Fruit fly (Drosophila melanogaster) whole organism, embryonic: ENCODE data around the gene CG1575.

ENCODE experiments used
- Ada2b ChIP-seq: fragments of 200-800 bp; sonication (Bioruptor generic); IDR thresholded peaks from 2 replicates; pipeline ENCODE4 v1.3.6; 2022; ENCODE audit warnings: missing biosample characterization, missing genetic modification characterization
- Antp ChIP-seq: fragments of 200-800 bp; sonication (Bioruptor generic); optimal IDR thresholded peaks from 3 replicates; lab custom pipeline; 2016; ENCODE audit warnings: missing biosample characterization, missing genetic modification characterization
- Atf3 ChIP-seq: fragments of 200-800 bp; sonication (Bioruptor generic); optimal IDR thresholded peaks from 3 replicates; lab custom pipeline; 2016; ENCODE audit warnings: missing biosample characterization, missing genetic modification characterization
- CG1024 ChIP-seq: fragments of 200-800 bp; sonication (Bioruptor generic); IDR thresholded peaks from 2 replicates; pipeline ENCODE4 v1.3.6; 2022; ENCODE audit warnings: missing biosample characterization, missing genetic modification characterization
- CG10462 ChIP-seq: fragments of 200-800 bp; sonication (Bioruptor generic); optimal IDR thresholded peaks from 2 replicates; lab custom pipeline; 2016; ENCODE audit warnings: missing biosample characterization, missing genetic modification characterization
- CG11398 ChIP-seq: fragments of 200-800 bp; sonication (Bioruptor generic); optimal IDR thresholded peaks from 2 replicates; lab custom pipeline; 2016; ENCODE audit warnings: missing biosample characterization, missing genetic modification characterization
- CG12744 ChIP-seq: fragments of 200-800 bp; sonication (Bioruptor generic); optimal IDR thresholded peaks from 2 replicates; lab custom pipeline; 2016; ENCODE audit warnings: missing biosample characterization, missing genetic modification characterization
- CG14441 ChIP-seq: fragments of 200-800 bp; sonication (Bioruptor generic); IDR thresholded peaks from 2 replicates; pipeline ENCODE4 v1.3.6; 2022; ENCODE audit warnings: missing biosample characterization, missing genetic modification characterization
- CG14667 ChIP-seq: fragments of 200-800 bp; sonication (Bioruptor generic); IDR thresholded peaks from 2 replicates; pipeline ENCODE4 v1.3.6; 2022; ENCODE audit warnings: missing biosample characterization, missing genetic modification characterization
- CG15514 ChIP-seq: fragments of 200-800 bp; sonication (Bioruptor generic); optimal IDR thresholded peaks from 3 replicates; lab custom pipeline; 2017; ENCODE audit warnings: missing biosample characterization, missing genetic modification characterization, mild to moderate bottlenecking, moderate library complexity, missing genetic modification reagents
- CG16815 ChIP-seq: fragments of 200-800 bp; sonication (Bioruptor generic); optimal IDR thresholded peaks from 3 replicates; lab custom pipeline; 2017; ENCODE audit warnings: missing biosample characterization, mild to moderate bottlenecking, missing genetic modification characterization
- CG17568 ChIP-seq: fragments of 200-800 bp; sonication (Bioruptor generic); optimal IDR thresholded peaks from 2 replicates; lab custom pipeline; 2018; ENCODE audit warnings: missing biosample characterization, mild to moderate bottlenecking, missing genetic modification characterization, moderate library complexity
- CG2202 ChIP-seq: fragments of 200-800 bp; sonication (Bioruptor generic); optimal IDR thresholded peaks from 2 replicates; lab custom pipeline; 2018; ENCODE audit warnings: missing biosample characterization, mild to moderate bottlenecking, missing genetic modification characterization
- CG2875 ChIP-seq: fragments of 200-800 bp; sonication (Bioruptor generic); optimal IDR thresholded peaks from 2 replicates; lab custom pipeline; 2017; ENCODE audit warnings: missing biosample characterization, mild to moderate bottlenecking, missing genetic modification characterization, missing genetic modification reagents
- CG33557 ChIP-seq: fragments of 200-800 bp; sonication (Bioruptor generic); optimal IDR thresholded peaks from 2 replicates; lab custom pipeline; 2019; ENCODE audit warnings: missing biosample characterization, mild to moderate bottlenecking, missing genetic modification characterization, moderate library complexity
- CG3407 ChIP-seq: fragments of 200-800 bp; sonication (Bioruptor generic); optimal IDR thresholded peaks from 2 replicates; lab custom pipeline; 2018; ENCODE audit warnings: missing biosample characterization, mild to moderate bottlenecking, missing genetic modification characterization
- CG3847 ChIP-seq: fragments of 200-800 bp; sonication (Bioruptor generic); IDR thresholded peaks from 2 replicates; pipeline ENCODE4 v1.3.6; 2022; ENCODE audit warnings: missing biosample characterization, missing genetic modification characterization
- CG4617 ChIP-seq: fragments of 200-800 bp; sonication (Bioruptor generic); optimal IDR thresholded peaks from 3 replicates; lab custom pipeline; 2016; ENCODE audit warnings: missing biosample characterization, missing genetic modification characterization, borderline replicate concordance
- CG6791 ChIP-seq: fragments of 200-800 bp; sonication (Bioruptor generic); IDR thresholded peaks from 3 replicates; pipeline ENCODE4 v1.3.6; 2022; ENCODE audit warnings: missing biosample characterization, missing genetic modification characterization; ENCODE audit not compliant: partially characterized antibody
- CG7357 ChIP-seq: fragments of 200-800 bp; sonication (Bioruptor generic); IDR thresholded peaks from 3 replicates; pipeline ENCODE4 v1.3.6; 2022; ENCODE audit warnings: missing biosample characterization, missing genetic modification characterization
- CG7963 ChIP-seq: fragments of 200-800 bp; sonication (Bioruptor generic); IDR thresholded peaks from 3 replicates; pipeline ENCODE4 v1.3.6; 2022; ENCODE audit warnings: missing biosample characterization, missing genetic modification characterization; ENCODE audit not compliant: partially characterized antibody
- CG7987 ChIP-seq: fragments of 200-800 bp; sonication (Bioruptor generic); optimal IDR thresholded peaks from 2 replicates; lab custom pipeline; 2018; ENCODE audit warnings: missing biosample characterization, mild to moderate bottlenecking, missing genetic modification characterization, moderate library complexity
- CG9817 ChIP-seq: fragments of 200-800 bp; sonication (Bioruptor generic); optimal IDR thresholded peaks from 2 replicates; lab custom pipeline; 2018; ENCODE audit warnings: missing biosample characterization, mild to moderate bottlenecking, missing genetic modification characterization, moderate library complexity
- Dref ChIP-seq: fragments of 200-800 bp; sonication (Bioruptor generic); IDR thresholded peaks from 2 replicates; pipeline ENCODE4 v1.3.6; 2022; ENCODE audit warnings: missing biosample characterization, missing genetic modification characterization
- ERR ChIP-seq: fragments of 200-800 bp; sonication (Bioruptor generic); optimal IDR thresholded peaks from 2 replicates; lab custom pipeline; 2016; ENCODE audit warnings: missing biosample characterization, missing genetic modification characterization
- Fer3 ChIP-seq: fragments of 200-800 bp; sonication (Bioruptor generic); optimal IDR thresholded peaks from 2 replicates; lab custom pipeline; 2018; ENCODE audit warnings: missing biosample characterization, mild to moderate bottlenecking, missing genetic modification characterization, moderate library complexity
- Mes4 ChIP-seq: fragments of 200-800 bp; sonication (Bioruptor generic); optimal IDR thresholded peaks from 2 replicates; lab custom pipeline; 2016; ENCODE audit warnings: missing biosample characterization, missing genetic modification characterization
- NC2α ChIP-seq: fragments of 200-800 bp; sonication (Bioruptor generic); optimal IDR thresholded peaks from 2 replicates; lab custom pipeline; 2016; ENCODE audit warnings: missing biosample characterization, missing genetic modification characterization
- NFAT ChIP-seq: fragments of 200-800 bp; sonication (Bioruptor generic); IDR thresholded peaks from 2 replicates; pipeline ENCODE4 v1.3.6; 2022; ENCODE audit warnings: missing biosample characterization, missing genetic modification characterization
- Pdp1 ChIP-seq, 2 experiments: fragments of 200-800 bp; sonication (Bioruptor generic); optimal IDR thresholded peaks; 3 replicates each; lab custom pipeline; 2016; ENCODE audit warnings: missing biosample characterization in 2 of 2, missing genetic modification characterization in 2 of 2, mild to moderate bottlenecking in 1 of 2, moderate library complexity in 1 of 2
- Side ChIP-seq: fragments of 200-800 bp; sonication (Bioruptor generic); optimal IDR thresholded peaks from 2 replicates; lab custom pipeline; 2016; ENCODE audit warnings: missing biosample characterization, missing genetic modification characterization
- Spps ChIP-seq: fragments of 200-800 bp; sonication (Bioruptor generic); optimal IDR thresholded peaks from 2 replicates; lab custom pipeline; 2018; ENCODE audit warnings: missing biosample characterization, mild to moderate bottlenecking, missing genetic modification characterization
- Sry-β ChIP-seq: fragments of 200-800 bp; sonication (Bioruptor generic); optimal IDR thresholded peaks from 2 replicates; lab custom pipeline; 2018; ENCODE audit warnings: missing biosample characterization, mild to moderate bottlenecking, missing genetic modification characterization, moderate library complexity
- Xrp1 ChIP-seq: fragments of 200-800 bp; sonication (Bioruptor generic); IDR thresholded peaks from 2 replicates; pipeline ENCODE4 v1.3.6; 2022; ENCODE audit warnings: missing biosample characterization, missing genetic modification characterization
- ac ChIP-seq: fragments of 200-800 bp; sonication (Bioruptor generic); optimal IDR thresholded peaks from 3 replicates; lab custom pipeline; 2017; ENCODE audit warnings: missing biosample characterization, mild to moderate bottlenecking, missing genetic modification characterization
- aop ChIP-seq: fragments of 200-800 bp; sonication (Bioruptor generic); IDR thresholded peaks from 2 replicates; pipeline ENCODE4 v1.3.6; 2022; ENCODE audit warnings: missing biosample characterization, missing genetic modification characterization
- cas ChIP-seq: fragments of 200-800 bp; sonication (Bioruptor generic); IDR thresholded peaks from 2 replicates; pipeline ENCODE4 v1.3.6; 2022; ENCODE audit warnings: missing biosample characterization, missing genetic modification characterization
- croc ChIP-seq: fragments of 200-800 bp; sonication (Bioruptor generic); conservative IDR thresholded peaks from 3 replicates; pipeline ENCODE4 v1.3.6; 2022; ENCODE audit warnings: missing biosample characterization, missing genetic modification characterization
- dimm ChIP-seq: fragments of 200-800 bp; sonication (Bioruptor generic); IDR thresholded peaks from 2 replicates; pipeline ENCODE4 v1.3.6; 2022; ENCODE audit warnings: missing biosample characterization, missing genetic modification characterization
- fd96Cb ChIP-seq: fragments of 200-800 bp; sonication (Bioruptor generic); optimal IDR thresholded peaks from 2 replicates; lab custom pipeline; 2018; ENCODE audit warnings: missing biosample characterization, mild to moderate bottlenecking, missing genetic modification characterization, moderate library complexity
- ham ChIP-seq: fragments of 200-800 bp; sonication (Bioruptor generic); IDR thresholded peaks from 2 replicates; pipeline ENCODE4 v1.3.6; 2022; ENCODE audit warnings: missing biosample characterization, missing genetic modification characterization
- jumu ChIP-seq: fragments of 200-800 bp; sonication (Bioruptor generic); optimal IDR thresholded peaks from 3 replicates; lab custom pipeline; 2016; ENCODE audit warnings: missing biosample characterization, missing genetic modification characterization
- mld ChIP-seq: fragments of 200-800 bp; sonication (Bioruptor generic); IDR thresholded peaks from 3 replicates; pipeline ENCODE4 v1.3.6; 2022; ENCODE audit warnings: missing biosample characterization, missing genetic modification characterization; ENCODE audit not compliant: partially characterized antibody
- nau ChIP-seq: fragments of 200-800 bp; sonication (Bioruptor generic); optimal IDR thresholded peaks from 3 replicates; lab custom pipeline; 2017; ENCODE audit warnings: missing biosample characterization, mild to moderate bottlenecking, missing genetic modification characterization, missing genetic modification reagents
- phol ChIP-seq: fragments of 200-800 bp; sonication (Bioruptor generic); optimal IDR thresholded peaks from 3 replicates; lab custom pipeline; 2018; ENCODE audit warnings: missing biosample characterization, mild to moderate bottlenecking, missing genetic modification characterization, moderate library complexity
- repo ChIP-seq: fragments of 200-800 bp; sonication (Bioruptor generic); optimal IDR thresholded peaks from 2 replicates; lab custom pipeline; 2016; ENCODE audit warnings: missing biosample characterization, missing genetic modification characterization
- shn ChIP-seq: fragments of 200-800 bp; sonication (Bioruptor generic); optimal IDR thresholded peaks from 3 replicates; lab custom pipeline; 2016; ENCODE audit warnings: missing biosample characterization, missing genetic modification characterization
- stwl ChIP-seq: fragments of 200-800 bp; sonication (Bioruptor generic); optimal IDR thresholded peaks from 3 replicates; lab custom pipeline; 2018; ENCODE audit warnings: missing biosample characterization, mild to moderate bottlenecking, missing genetic modification characterization, moderate library complexity
- tup ChIP-seq: fragments of 200-800 bp; sonication (Bioruptor generic); optimal IDR thresholded peaks from 2 replicates; lab custom pipeline; 2016; ENCODE audit warnings: missing biosample characterization, mild to moderate bottlenecking, missing genetic modification characterization, moderate library complexity
- unpg ChIP-seq: fragments of 200-800 bp; sonication (Bioruptor generic); optimal IDR thresholded peaks from 3 replicates; lab custom pipeline; 2018; ENCODE audit warnings: missing biosample characterization, mild to moderate bottlenecking, missing genetic modification characterization, moderate library complexity

CG1575 gene

dm6 chrX:8091017-8091620, 25.7 kb upstream of the CG1575 start (continued):
- TF ChIP-seq ham (GFP tag; lab: Robert Waterston, UW) (peak; percentile 94), dimm (GFP tag; lab: Robert Waterston, UW) (peak; percentile 94), ERR (GFP tag; lab: Kevin White, UChicago) (peak; percentile 85), Side (peak; percentile 78), aop (GFP tag; lab: Robert Waterston, UW) (peak; percentile 94), nau (peak; percentile 95), Ada2b (GFP tag; lab: Robert Waterston, UW) (peak; percentile 99), cas (GFP tag; lab: Robert Waterston, UW) (peak; percentile 95), CG33557 (GFP tag; lab: Kevin White, UChicago) (peak; percentile 68), CG17568 (GFP tag; lab: Kevin White, UChicago) (peak; percentile 96), repo (GFP tag; lab: Kevin White, UChicago) (peak; percentile 72), CG2202 (tag; lab: Kevin White, UChicago) (peak; percentile 92), Dref (peak; percentile 49), Pdp1 (GFP tag; optimal IDR thresholded peaks at IDR 0.05; lab: Kevin White, UChicago) (peak; percentile 90 to 95), tup (GFP tag; lab: Kevin White, UChicago) (peak; percentile 80), Spps (tag; lab: Kevin White, UChicago) (peak; percentile 88), CG16815 (GFP tag; lab: Kevin White, UChicago) (peak; percentile 91), croc (GFP tag; lab: Robert Waterston, UW) (peak; percentile 95), CG12744 (peak; percentile 83), Sry-β (GFP tag; lab: Kevin White, UChicago) (no peak), CG2875 (peak; percentile 95), Antp (GFP tag; lab: Kevin White, UChicago) (peak; percentile 81), NC2α (GFP tag; lab: Kevin White, UChicago) (peak; percentile 65), CG1024 (peak; percentile 96), CG7987 (GFP tag; lab: Kevin White, UChicago) (peak; percentile 84), Mes4 (GFP tag; lab: Kevin White, UChicago) (peak; percentile 82), CG7963 (no peak), CG7357 (GFP tag; lab: Robert Waterston, UW) (peak; percentile 92), CG3847 (peak; percentile 97), CG6791 (GFP tag; lab: Robert Waterston, UW) (no peak), phol (peak; percentile 94), NFAT (peak; percentile 98), CG4617 (GFP tag; lab: Kevin White, UChicago) (peak; percentile 84), fd96Cb (tag; lab: Kevin White, UChicago) (peak; percentile 95), ac (GFP tag; lab: Kevin White, UChicago) (peak; percentile 68), CG10462 (peak; percentile 93), CG14441 (GFP tag; lab: Robert Waterston, UW) (peak; percentile 99), Fer3 (tag; lab: Kevin White, UChicago) (peak; percentile 96), shn (GFP tag; lab: Kevin White, UChicago) (peak; percentile 73), jumu (GFP tag; lab: Kevin White, UChicago) (peak; percentile 91), CG3407 (GFP tag; lab: Kevin White, UChicago) (peak; percentile 91), mld (GFP tag; lab: Robert Waterston, UW) (no peak), unpg (peak; percentile 98), CG15514 (GFP tag; lab: Kevin White, UChicago) (peak; percentile 93), CG14667 (peak; percentile 97), stwl (tag; lab: Kevin White, UChicago) (peak; percentile 25), Atf3 (GFP tag; lab: Kevin White, UChicago) (peak; percentile 81), Xrp1 (peak; percentile 99), CG11398 (GFP tag; lab: Kevin White, UChicago) (peak; percentile 37), CG9817 (tag; lab: Kevin White, UChicago) (peak; percentile 90)
